Fruit fly (Drosophila melanogaster): ENCODE measurements around the gene CG3457.

dm6 chrX:2196086-2196732 is 8.6 kb downstream of the CG3457 start:
- peak; percentile 70 for TF ChIP-seq Hr39 (GFP tag; optimal IDR thresholded peaks at IDR 0.05)
- peak; percentile 30 for TF ChIP-seq net (GFP tag; optimal IDR thresholded peaks at IDR 0.05)
- TF ChIP-seq Eip75B (GFP tag; optimal IDR thresholded peaks at IDR 0.05) = peak; percentile 8
- TF ChIP-seq Sox102F (GFP tag; optimal IDR thresholded peaks at IDR 0.05) = peak; percentile 32
- peak; percentile 31 for TF ChIP-seq CG10669 (GFP tag; optimal IDR thresholded peaks at IDR 0.05)
- no peak for TF ChIP-seq CG11902 (GFP tag; optimal IDR thresholded peaks at IDR 0.05)

Data from whole organism, prepupa.